Fruit fly (Drosophila melanogaster): Measurements from ENCODE around the gene TfIIB.

The TfIIB gene

dm6 chr2L:10474268-10474678, 43.1 kb downstream of the TfIIB start, which contains the start of gene RluA-1 (continued):
- TF ChIP-seq Fer2 (tag; optimal IDR thresholded peaks at IDR 0.05) (peak; percentile 98), gcm (GFP tag; optimal IDR thresholded peaks at IDR 0.05) (peak; percentile 100), CG11456 (GFP tag; IDR thresholded peaks at IDR 0.05) (peak; percentile 99), fu2 (GFP tag; optimal IDR thresholded peaks at IDR 0.05) (peak; percentile 86), Stat92E (GFP tag; optimal IDR thresholded peaks at IDR 0.05) (peak in 1 of 3 experiments; percentile 98), nom (GFP tag; optimal IDR thresholded peaks at IDR 0.05) (peak; percentile 93), CG5245 (GFP tag; optimal IDR thresholded peaks at IDR 0.05) (peak; percentile 99), CG12236 (GFP tag; optimal IDR thresholded peaks at IDR 0.05) (peak; percentile 86), CG1792 (GFP tag; optimal IDR thresholded peaks at IDR 0.05) (peak; percentile 90), CG12391 (tag; optimal IDR thresholded peaks at IDR 0.05) (peak; percentile 100), Optix (GFP tag; IDR thresholded peaks at IDR 0.05) (peak; percentile 99), zf30C (GFP tag; optimal IDR thresholded peaks at IDR 0.05) (peak; percentile 38), slbo (GFP tag; IDR thresholded peaks at IDR 0.05) (peak; percentile 99), ind (GFP tag; optimal IDR thresholded peaks at IDR 0.05) (peak; percentile 99), Camta (GFP tag; optimal IDR thresholded peaks at IDR 0.05) (peak; percentile 78), CG17612 (GFP tag; IDR thresholded peaks at IDR 0.05) (peak; percentile 99), Pdp1 (GFP tag; optimal IDR thresholded peaks at IDR 0.05) (peak; percentile 95 to 96), org-1 (GFP tag; optimal IDR thresholded peaks at IDR 0.05) (peak; percentile 99), nerfin-1 (tag; optimal IDR thresholded peaks at IDR 0.05) (peak; percentile 99), CG12659 (GFP tag; optimal IDR thresholded peaks at IDR 0.05) (peak; percentile 100), fd64A (GFP tag; optimal IDR thresholded peaks at IDR 0.05) (peak; percentile 98), CG11560 (tag; IDR thresholded peaks at IDR 0.05) (peak; percentile 92), sob (GFP tag; IDR thresholded peaks at IDR 0.05) (peak; percentile 100), CG7556 (GFP tag; optimal IDR thresholded peaks at IDR 0.05) (peak; percentile 99), gsb (GFP tag; IDR thresholded peaks at IDR 0.05) (peak; percentile 99), kah (GFP tag; optimal IDR thresholded peaks at IDR 0.05) (peak; percentile 98), yki (optimal IDR thresholded peaks at IDR 0.05) (no peak), CG1603 (tag; optimal IDR thresholded peaks at IDR 0.05) (peak; percentile 97), Taf1 (GFP tag; IDR thresholded peaks at IDR 0.05) (peak; percentile 93), ham (GFP tag; IDR thresholded peaks at IDR 0.05) (peak; percentile 96), CG6254 (GFP tag; optimal IDR thresholded peaks at IDR 0.05) (peak; percentile 98), CG18619 (GFP tag; optimal IDR thresholded peaks at IDR 0.05) (peak; percentile 99), ci (GFP tag; IDR thresholded peaks at IDR 0.05) (peak; percentile 100), CG15696 (tag; optimal IDR thresholded peaks at IDR 0.05) (peak; percentile 99), Adf1 (GFP tag; IDR thresholded peaks at IDR 0.05) (peak; percentile 90), Atf3 (GFP tag; optimal IDR thresholded peaks at IDR 0.05) (peak; percentile 92), PHDP (tag; optimal IDR thresholded peaks at IDR 0.05) (peak; percentile 100), Usf (GFP tag; optimal IDR thresholded peaks at IDR 0.05) (peak; percentile 96), CG11093 (GFP tag; IDR thresholded peaks at IDR 0.05) (peak; percentile 99), mam (GFP tag; optimal IDR thresholded peaks at IDR 0.05) (peak; percentile 61), B-H1 (GFP tag; IDR thresholded peaks at IDR 0.05) (peak; percentile 99), HHEX (GFP tag; optimal IDR thresholded peaks at IDR 0.05) (peak; percentile 99), eyg (GFP tag; optimal IDR thresholded peaks at IDR 0.05) (peak; percentile 79), CG16815 (GFP tag; optimal IDR thresholded peaks at IDR 0.05) (peak; percentile 98), zen2 (GFP tag; IDR thresholded peaks at IDR 0.05; ENCODE audit: partially characterized antibody) (no peak), CG6791 (GFP tag; IDR thresholded peaks at IDR 0.05; ENCODE audit: partially characterized antibody) (0 out of 3 replicates have a peak, but pooled peaks have one; percentile 20), h (optimal IDR thresholded peaks at IDR 0.05) (no peak), CG2129 (GFP tag; IDR thresholded peaks at IDR 0.05; ENCODE audit: partially characterized antibody) (no peak), BEAF-32 (GFP tag; optimal IDR thresholded peaks at IDR 0.05) (peak; percentile 29), CG5953 (GFP tag; IDR thresholded peaks at IDR 0.05) (peak; percentile 96), bab2 (GFP tag; optimal IDR thresholded peaks at IDR 0.05) (peak; percentile 96)
